Fruit fly (Drosophila melanogaster) whole organism, embryonic: ENCODE data around the gene Kmn1.

Experiments used
- CG10147 ChIP-seq: fragments of 200-800 bp; sonication (Bioruptor generic); optimal IDR thresholded peaks from 2 replicates; lab custom pipeline; 2019; ENCODE audit warnings: missing biosample characterization, mild to moderate bottlenecking, missing genetic modification characterization, moderate library complexity
- CG10321 ChIP-seq: fragments of 200-800 bp; sonication (Bioruptor generic); IDR thresholded peaks from 2 replicates; pipeline ENCODE4 v1.3.6; 2022; ENCODE audit warnings: missing biosample characterization, missing genetic modification characterization
- CG11696 ChIP-seq: fragments of 200-800 bp; sonication (Bioruptor generic); IDR thresholded peaks from 2 replicates; pipeline ENCODE4 v1.3.6; 2022; ENCODE audit warnings: missing biosample characterization, missing genetic modification characterization
- CG12391 ChIP-seq: fragments of 200-800 bp; sonication (Bioruptor generic); optimal IDR thresholded peaks from 3 replicates; lab custom pipeline; 2018; ENCODE audit warnings: missing biosample characterization, mild to moderate bottlenecking, missing genetic modification characterization, moderate library complexity
- CG13894 ChIP-seq: fragments of 200-800 bp; sonication (Bioruptor generic); optimal IDR thresholded peaks from 3 replicates; lab custom pipeline; 2018; ENCODE audit warnings: missing biosample characterization, mild to moderate bottlenecking, missing genetic modification characterization, moderate library complexity
- CG14710 ChIP-seq: fragments of 200-800 bp; sonication (Bioruptor generic); optimal IDR thresholded peaks from 3 replicates; lab custom pipeline; 2019; ENCODE audit warnings: missing biosample characterization, mild to moderate bottlenecking, missing genetic modification characterization, moderate library complexity
- CG15011 ChIP-seq: fragments of 200-800 bp; sonication (Bioruptor generic); optimal IDR thresholded peaks from 3 replicates; lab custom pipeline; 2018; ENCODE audit warnings: missing biosample characterization, mild to moderate bottlenecking, missing genetic modification characterization
- CG15269 ChIP-seq: fragments of 200-800 bp; sonication (Bioruptor generic); optimal IDR thresholded peaks from 2 replicates; lab custom pipeline; 2018; ENCODE audit warnings: missing biosample characterization, mild to moderate bottlenecking, missing genetic modification characterization, moderate library complexity
- CG15479 ChIP-seq: fragments of 200-800 bp; sonication (Bioruptor generic); optimal IDR thresholded peaks from 3 replicates; lab custom pipeline; 2019; ENCODE audit warnings: missing biosample characterization, mild to moderate bottlenecking, missing genetic modification characterization, moderate library complexity
- CG1603 ChIP-seq: fragments of 200-800 bp; sonication (Bioruptor generic); optimal IDR thresholded peaks from 2 replicates; lab custom pipeline; 2019; ENCODE audit warnings: missing biosample characterization, mild to moderate bottlenecking, missing genetic modification characterization, moderate library complexity
- CG17802 ChIP-seq: fragments of 200-800 bp; sonication (Bioruptor generic); optimal IDR thresholded peaks from 2 replicates; lab custom pipeline; 2018; ENCODE audit warnings: missing biosample characterization, mild to moderate bottlenecking, missing genetic modification characterization, moderate library complexity
- CG1792 ChIP-seq: fragments of 200-800 bp; sonication (Bioruptor generic); optimal IDR thresholded peaks from 2 replicates; lab custom pipeline; 2016; ENCODE audit warnings: missing biosample characterization, missing genetic modification characterization
- CG18262 ChIP-seq: fragments of 200-800 bp; optimal IDR thresholded peaks from 3 replicates; lab custom pipeline; 2019; ENCODE audit warnings: missing biosample characterization, mild to moderate bottlenecking, missing genetic modification characterization, moderate library complexity
- CG18619 ChIP-seq: fragments of 200-800 bp; sonication (Bioruptor generic); optimal IDR thresholded peaks from 3 replicates; lab custom pipeline; 2017; ENCODE audit warnings: missing biosample characterization, mild to moderate bottlenecking, missing genetic modification characterization
- CG32532 ChIP-seq: fragments of 200-800 bp; sonication (Bioruptor generic); IDR thresholded peaks from 2 replicates; pipeline ENCODE4 v1.3.6; 2022; ENCODE audit warnings: missing biosample characterization, missing genetic modification characterization
- CG3281 ChIP-seq: fragments of 200-800 bp; sonication (Bioruptor generic); optimal IDR thresholded peaks from 3 replicates; lab custom pipeline; 2017; ENCODE audit warnings: missing biosample characterization, mild to moderate bottlenecking, missing genetic modification characterization
- CG3407 ChIP-seq: fragments of 200-800 bp; sonication (Bioruptor generic); optimal IDR thresholded peaks from 2 replicates; lab custom pipeline; 2018; ENCODE audit warnings: missing biosample characterization, mild to moderate bottlenecking, missing genetic modification characterization
- CG34376 ChIP-seq: fragments of 200-800 bp; sonication (Bioruptor generic); optimal IDR thresholded peaks from 2 replicates; lab custom pipeline; 2018; ENCODE audit warnings: missing biosample characterization, mild to moderate bottlenecking, missing genetic modification characterization
- CG3995 ChIP-seq: fragments of 200-800 bp; sonication (Bioruptor generic); optimal IDR thresholded peaks from 3 replicates; lab custom pipeline; 2016; ENCODE audit warnings: missing biosample characterization, missing genetic modification characterization
- CG6254 ChIP-seq: fragments of 200-800 bp; sonication (Bioruptor generic); optimal IDR thresholded peaks from 3 replicates; lab custom pipeline; 2017; ENCODE audit warnings: mild to moderate bottlenecking, missing biosample characterization, missing genetic modification reagents, missing genetic modification characterization
- CG7372 ChIP-seq: fragments of 200-800 bp; sonication (Bioruptor generic); IDR thresholded peaks from 2 replicates; pipeline ENCODE4 v1.3.6; 2022; ENCODE audit warnings: missing biosample characterization, missing genetic modification characterization
- CG7839 ChIP-seq: fragments of 200-800 bp; sonication (Bioruptor generic); optimal IDR thresholded peaks from 3 replicates; lab custom pipeline; 2018; ENCODE audit warnings: missing biosample characterization, mild to moderate bottlenecking, missing genetic modification characterization, moderate library complexity
- CG9727 ChIP-seq: fragments of 200-800 bp; sonication (Bioruptor generic); optimal IDR thresholded peaks from 3 replicates; lab custom pipeline; 2017; ENCODE audit warnings: missing biosample characterization, mild to moderate bottlenecking, missing genetic modification characterization
- CG9797 ChIP-seq: fragments of 200-800 bp; sonication (Bioruptor generic); optimal IDR thresholded peaks from 3 replicates; lab custom pipeline; 2018; ENCODE audit warnings: missing biosample characterization, mild to moderate bottlenecking, missing genetic modification characterization
- CHES-1-like ChIP-seq: fragments of 200-800 bp; sonication (Bioruptor generic); optimal IDR thresholded peaks from 2 replicates; lab custom pipeline; 2016; ENCODE audit warnings: missing biosample characterization, missing genetic modification characterization
- Eip74EF ChIP-seq, 2 experiments: fragments of 200-800 bp in 1 of 2; fragments of >200 bp in 1 of 2; sonication (Bioruptor generic) in 1 of 2; optimal IDR thresholded peaks; 2 replicates each; lab custom pipeline; 2017 to 2019; ENCODE audit warnings: missing biosample characterization in 2 of 2, missing genetic modification characterization in 2 of 2, mild to moderate bottlenecking in 1 of 2, moderate library complexity in 1 of 2
- Elba2 ChIP-seq: fragments of 200-800 bp; sonication (Bioruptor generic); optimal IDR thresholded peaks from 3 replicates; lab custom pipeline; 2016; ENCODE audit warnings: missing biosample characterization, missing genetic modification characterization
- H2.0 ChIP-seq: fragments of 200-800 bp; sonication (Bioruptor generic); IDR thresholded peaks from 2 replicates; pipeline ENCODE4 v1.3.6; 2022; ENCODE audit warnings: missing biosample characterization, missing genetic modification characterization
- HmgZ ChIP-seq: fragments of 200-800 bp; sonication (Bioruptor generic); optimal IDR thresholded peaks from 2 replicates; lab custom pipeline; 2018; ENCODE audit warnings: missing biosample characterization, mild to moderate bottlenecking, missing genetic modification characterization
- MBD-R2 ChIP-seq: fragments of 200-800 bp; sonication (Bioruptor generic); IDR thresholded peaks from 2 replicates; pipeline ENCODE4 v1.3.6; 2022; ENCODE audit warnings: missing biosample characterization, missing genetic modification characterization
- Meics ChIP-seq: fragments of 200-800 bp; sonication (Bioruptor generic); optimal IDR thresholded peaks from 2 replicates; lab custom pipeline; 2017; ENCODE audit warnings: missing biosample characterization, mild to moderate bottlenecking, missing genetic modification characterization
- Nf-YC ChIP-seq: fragments of 200-800 bp; optimal IDR thresholded peaks from 3 replicates; lab custom pipeline; 2019; ENCODE audit warnings: missing biosample characterization, mild to moderate bottlenecking, missing genetic modification characterization, moderate library complexity
- Optix ChIP-seq: fragments of 200-800 bp; sonication (Bioruptor generic); IDR thresholded peaks from 3 replicates; pipeline ENCODE4 v1.3.6; 2022; ENCODE audit warnings: missing biosample characterization, missing genetic modification characterization
- Sin3A ChIP-seq: fragments of >200 bp; optimal IDR thresholded peaks from 2 replicates; lab custom pipeline; 2018
- Sry-δ ChIP-seq: fragments of 200-800 bp; sonication (Bioruptor generic); optimal IDR thresholded peaks from 2 replicates; lab custom pipeline; 2016; ENCODE audit warnings: missing biosample characterization, missing genetic modification characterization
- ase ChIP-seq: fragments of 200-800 bp; sonication (Bioruptor generic); IDR thresholded peaks from 3 replicates; pipeline ENCODE4 v1.3.6; 2022; ENCODE audit warnings: missing biosample characterization, missing genetic modification characterization
- bigmax ChIP-seq: fragments of 200-800 bp; sonication (Bioruptor generic); optimal IDR thresholded peaks from 2 replicates; lab custom pipeline; 2018; ENCODE audit warnings: missing biosample characterization, mild to moderate bottlenecking, missing genetic modification characterization
- cas ChIP-seq: fragments of 200-800 bp; sonication (Bioruptor generic); IDR thresholded peaks from 2 replicates; pipeline ENCODE4 v1.3.6; 2022; ENCODE audit warnings: missing biosample characterization, missing genetic modification characterization
- chn ChIP-seq: fragments of 200-800 bp; sonication (Bioruptor generic); optimal IDR thresholded peaks from 2 replicates; lab custom pipeline; 2016; ENCODE audit warnings: missing biosample characterization, missing genetic modification characterization
- eyg ChIP-seq: fragments of 200-800 bp; sonication (Bioruptor generic); optimal IDR thresholded peaks from 3 replicates; lab custom pipeline; 2016; ENCODE audit warnings: missing biosample characterization, missing genetic modification characterization
- ftz-f1 ChIP-seq: fragments of 200-800 bp; sonication (Bioruptor generic); optimal IDR thresholded peaks from 2 replicates; lab custom pipeline; 2016; ENCODE audit warnings: missing biosample characterization, missing genetic modification characterization
- insv ChIP-seq, 2 experiments: fragments of 200-800 bp; sonication (Bioruptor generic); optimal IDR thresholded peaks; 3 replicates each; lab custom pipeline; 2016 to 2018; ENCODE audit warnings: missing biosample characterization in 2 of 2, missing genetic modification characterization in 2 of 2
- pan ChIP-seq, 4 experiments: fragments of >200 bp in 3 of 4; fragments of 200-800 bp in 1 of 4; sonication (Bioruptor generic) in 1 of 4; optimal IDR thresholded peaks in 3 of 4; IDR thresholded peaks in 1 of 4; 2 replicates each; pipeline versions ENCODE4 v1.3.6 to Lab custom; 2017 to 2022; ENCODE audit warnings: missing biosample characterization in 2 of 4, missing genetic modification characterization in 2 of 4, mixed read lengths in 1 of 4
- pzg ChIP-seq: fragments of 200-800 bp; sonication (Bioruptor generic); optimal IDR thresholded peaks from 3 replicates; lab custom pipeline; 2018; ENCODE audit warnings: missing biosample characterization, mild to moderate bottlenecking, missing genetic modification characterization, moderate library complexity
- sob ChIP-seq: fragments of 200-800 bp; sonication (Bioruptor generic); IDR thresholded peaks from 2 replicates; pipeline ENCODE4 v1.3.6; 2022; ENCODE audit warnings: missing biosample characterization, missing genetic modification characterization
- stc ChIP-seq: fragments of 200-800 bp; sonication (Bioruptor generic); IDR thresholded peaks from 2 replicates; pipeline ENCODE4 v1.3.6; 2022; ENCODE audit warnings: missing biosample characterization, missing genetic modification characterization
- stwl ChIP-seq: fragments of 200-800 bp; sonication (Bioruptor generic); optimal IDR thresholded peaks from 3 replicates; lab custom pipeline; 2018; ENCODE audit warnings: missing biosample characterization, mild to moderate bottlenecking, missing genetic modification characterization, moderate library complexity
- sug ChIP-seq: fragments of 200-800 bp; optimal IDR thresholded peaks from 2 replicates; lab custom pipeline; 2019; ENCODE audit warnings: missing biosample characterization, mild to moderate bottlenecking, missing genetic modification characterization, moderate library complexity
- tup ChIP-seq: fragments of 200-800 bp; sonication (Bioruptor generic); optimal IDR thresholded peaks from 2 replicates; lab custom pipeline; 2016; ENCODE audit warnings: missing biosample characterization, mild to moderate bottlenecking, missing genetic modification characterization, moderate library complexity
- unpg ChIP-seq: fragments of 200-800 bp; sonication (Bioruptor generic); optimal IDR thresholded peaks from 3 replicates; lab custom pipeline; 2018; ENCODE audit warnings: missing biosample characterization, mild to moderate bottlenecking, missing genetic modification characterization, moderate library complexity
- vvl ChIP-seq: fragments of 200-800 bp; sonication (Bioruptor generic); IDR thresholded peaks from 2 replicates; pipeline ENCODE4 v1.3.6; 2022; ENCODE audit warnings: missing biosample characterization, missing genetic modification characterization

Gene Kmn1

DNA sequence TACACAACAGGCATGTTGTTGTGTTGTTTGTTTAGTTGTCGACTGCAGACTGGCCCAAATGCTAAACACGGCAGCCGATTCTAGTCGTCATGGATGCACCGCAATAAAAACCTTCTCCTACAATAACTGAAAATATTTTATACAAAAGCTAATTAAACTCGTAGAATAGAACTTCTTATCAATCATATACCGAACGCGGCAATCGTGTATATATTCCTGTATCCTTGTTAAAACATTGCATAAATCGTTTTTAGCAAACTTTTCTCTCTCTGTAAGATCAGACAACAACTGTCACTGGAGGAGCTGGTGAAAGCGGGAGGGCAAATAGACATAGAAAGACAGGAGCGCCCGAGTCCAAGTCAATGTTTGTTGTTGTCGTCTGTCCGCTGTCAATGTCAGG is 23.5 kb downstream of the Kmn1 start (continued):
- TF ChIP-seq Elba2 (no peak), CG15011 (GFP tag; lab: Kevin White, UChicago) (no peak), pzg (GFP tag; lab: Kevin White, UChicago) (no peak), Sry-δ (no peak), CG14710 (tag; lab: Kevin White, UChicago) (peak; percentile 64), ase (GFP tag; lab: Robert Waterston, UW) (no peak), MBD-R2 (no peak), insv (GFP tag; optimal IDR thresholded peaks at IDR 0.05; lab: Kevin White, UChicago) (no peak), sob (GFP tag; lab: Robert Waterston, UW) (no peak), stwl (tag; lab: Kevin White, UChicago) (no peak), CG3407 (GFP tag; lab: Kevin White, UChicago) (no peak), Nf-YC (tag; lab: Kevin White, UChicago) (no peak), CG11696 (GFP tag; lab: Robert Waterston, UW) (peak; percentile 20; the same call in 1 of the 2 replicates), unpg (GFP tag; lab: Kevin White, UChicago) (peak; percentile 60), Meics (GFP tag; lab: Kevin White, UChicago) (no peak), Eip74EF (GFP tag; optimal IDR thresholded peaks at IDR 0.05; lab: Kevin White, UChicago) (no peak), CG18262 (tag; lab: Kevin White, UChicago) (peak; percentile 69), eyg (no peak), CG3281 (GFP tag; lab: Kevin White, UChicago) (no peak), sug (tag; lab: Kevin White, UChicago) (no peak), CG15479 (GFP tag; lab: Kevin White, UChicago) (no peak), CG3995 (GFP tag; lab: Kevin White, UChicago) (no peak), CG32532 (no peak), tup (GFP tag; lab: Kevin White, UChicago) (no peak), CG10321 (no peak), CHES-1-like (GFP tag; lab: Kevin White, UChicago) (peak; percentile 6), chn (GFP tag; lab: Kevin White, UChicago) (peak; percentile 27), CG7372 (GFP tag; lab: Robert Waterston, UW) (no peak), CG7839 (tag; lab: Kevin White, UChicago) (peak; percentile 59), CG17802 (tag; lab: Kevin White, UChicago) (peak; percentile 29), vvl (peak; percentile 57), pan (optimal IDR thresholded peaks at IDR 0.05; lab: Kevin White, UChicago) (no peak), pan (GFP tag; optimal IDR thresholded peaks at IDR 0.05 in 1 of 2, IDR thresholded peaks at IDR 0.05 in 1 of 2) (no peak), stc (GFP tag; lab: Robert Waterston, UW) (0 out of 2 replicates have a peak, but pooled peaks have one; percentile 15), HmgZ (tag; lab: Kevin White, UChicago) (no peak), CG15269 (tag; lab: Kevin White, UChicago) (peak; percentile 17), CG1792 (no peak), CG1603 (tag; lab: Kevin White, UChicago) (peak; percentile 67), H2.0 (no peak), CG12391 (tag; lab: Kevin White, UChicago) (peak; percentile 47), Sin3A (lab: Kevin White, UChicago) (no peak), CG9797 (no peak), CG34376 (no peak), CG6254 (GFP tag; lab: Kevin White, UChicago) (peak; percentile 9), CG18619 (GFP tag; lab: Kevin White, UChicago) (no peak), CG10147 (peak; percentile 3), Optix (GFP tag; lab: Robert Waterston, UW) (no peak), CG9727 (GFP tag; lab: Kevin White, UChicago) (peak; percentile 54), ftz-f1 (GFP tag; lab: Kevin White, UChicago) (no peak), cas (GFP tag; lab: Robert Waterston, UW) (no peak), bigmax (no peak), CG13894 (tag; lab: Kevin White, UChicago) (no peak)
